Fruit fly (Drosophila melanogaster) whole organism, embryonic: ENCODE data around the gene put.
A peak's percentile ranks its signal among the peaks of the same experiment; 100 is the strongest.

ENCODE experiments used
- Antp ChIP-seq: fragments of 200-800 bp; sonication (Bioruptor generic); optimal IDR thresholded peaks from 3 replicates; lab custom pipeline; 2016; ENCODE audit warnings: missing biosample characterization, missing genetic modification characterization
- Atf6 ChIP-seq: fragments of 200-800 bp; sonication (Bioruptor generic); IDR thresholded peaks from 2 replicates; pipeline ENCODE4 v1.3.6; 2022; ENCODE audit warnings: missing biosample characterization, missing genetic modification characterization
- Bteb2 ChIP-seq: fragments of 200-800 bp; sonication (Bioruptor generic); optimal IDR thresholded peaks from 2 replicates; lab custom pipeline; 2016; ENCODE audit warnings: missing biosample characterization, missing genetic modification characterization
- CG10147 ChIP-seq: fragments of 200-800 bp; sonication (Bioruptor generic); optimal IDR thresholded peaks from 2 replicates; lab custom pipeline; 2019; ENCODE audit warnings: missing biosample characterization, mild to moderate bottlenecking, missing genetic modification characterization, moderate library complexity
- CG10267 ChIP-seq: fragments of 200-800 bp; sonication (Bioruptor generic); optimal IDR thresholded peaks from 2 replicates; lab custom pipeline; 2018; ENCODE audit warnings: missing biosample characterization, mild to moderate bottlenecking, missing genetic modification characterization, moderate library complexity
- CG11723 ChIP-seq: fragments of 200-800 bp; sonication (Bioruptor generic); optimal IDR thresholded peaks from 2 replicates; lab custom pipeline; 2017; ENCODE audit warnings: missing biosample characterization, mild to moderate bottlenecking, missing genetic modification characterization
- CG13123 ChIP-seq: fragments of 200-800 bp; sonication (Bioruptor generic); optimal IDR thresholded peaks from 2 replicates; lab custom pipeline; 2016; ENCODE audit warnings: missing biosample characterization, missing genetic modification characterization
- CG13775 ChIP-seq: fragments of 200-800 bp; sonication (Bioruptor generic); optimal IDR thresholded peaks from 3 replicates; lab custom pipeline; 2017; ENCODE audit warnings: missing biosample characterization, mild to moderate bottlenecking, missing genetic modification characterization
- CG17359 ChIP-seq: fragments of 200-800 bp; sonication (Bioruptor generic); optimal IDR thresholded peaks from 3 replicates; lab custom pipeline; 2018; ENCODE audit warnings: missing biosample characterization, mild to moderate bottlenecking, missing genetic modification characterization, moderate library complexity
- CG17912 ChIP-seq: fragments of 200-800 bp; sonication (Bioruptor generic); optimal IDR thresholded peaks from 2 replicates; lab custom pipeline; 2018; ENCODE audit warnings: missing biosample characterization, mild to moderate bottlenecking, missing genetic modification characterization
- CG2120 ChIP-seq: fragments of 200-800 bp; sonication (Bioruptor generic); optimal IDR thresholded peaks from 3 replicates; lab custom pipeline; 2016; ENCODE audit warnings: missing biosample characterization, missing genetic modification characterization
- CG2129 ChIP-seq: fragments of 200-800 bp; sonication (Bioruptor generic); IDR thresholded peaks from 2 replicates; pipeline ENCODE4 v1.3.6; 2022; ENCODE audit warnings: missing biosample characterization, missing genetic modification characterization; ENCODE audit not compliant: partially characterized antibody
- CG32532 ChIP-seq: fragments of 200-800 bp; sonication (Bioruptor generic); IDR thresholded peaks from 2 replicates; pipeline ENCODE4 v1.3.6; 2022; ENCODE audit warnings: missing biosample characterization, missing genetic modification characterization
- CG6854 ChIP-seq: fragments of 200-800 bp; sonication (Bioruptor generic); optimal IDR thresholded peaks from 3 replicates; lab custom pipeline; 2017; ENCODE audit warnings: missing biosample characterization, mild to moderate bottlenecking, missing genetic modification characterization
- CG7357 ChIP-seq: fragments of 200-800 bp; sonication (Bioruptor generic); IDR thresholded peaks from 3 replicates; pipeline ENCODE4 v1.3.6; 2022; ENCODE audit warnings: missing biosample characterization, missing genetic modification characterization
- CG7556 ChIP-seq: fragments of 200-800 bp; sonication (Bioruptor generic); optimal IDR thresholded peaks from 2 replicates; lab custom pipeline; 2017; ENCODE audit warnings: missing biosample characterization, mild to moderate bottlenecking, missing genetic modification characterization
- CG7745 ChIP-seq: fragments of 200-800 bp; sonication (Bioruptor generic); optimal IDR thresholded peaks from 2 replicates; lab custom pipeline; 2018; ENCODE audit warnings: missing biosample characterization, mild to moderate bottlenecking, missing genetic modification characterization, moderate library complexity
- CG8281 ChIP-seq: fragments of 200-800 bp; sonication (Bioruptor generic); optimal IDR thresholded peaks from 2 replicates; lab custom pipeline; 2018; ENCODE audit warnings: missing biosample characterization, mild to moderate bottlenecking, missing genetic modification characterization, moderate library complexity
- Dref ChIP-seq: fragments of 200-800 bp; sonication (Bioruptor generic); IDR thresholded peaks from 2 replicates; pipeline ENCODE4 v1.3.6; 2022; ENCODE audit warnings: missing biosample characterization, missing genetic modification characterization
- E2f2 ChIP-seq: fragments of 200-800 bp; sonication (Bioruptor generic); IDR thresholded peaks from 2 replicates; pipeline ENCODE4 v1.3.6; 2022; ENCODE audit warnings: missing biosample characterization, missing genetic modification characterization
- Eip74EF ChIP-seq, 2 experiments: fragments of 200-800 bp in 1 of 2; fragments of >200 bp in 1 of 2; sonication (Bioruptor generic) in 1 of 2; optimal IDR thresholded peaks; 2 replicates each; lab custom pipeline; 2017 to 2019; ENCODE audit warnings: missing biosample characterization in 2 of 2, missing genetic modification characterization in 2 of 2, mild to moderate bottlenecking in 1 of 2, moderate library complexity in 1 of 2
- H2.0 ChIP-seq: fragments of 200-800 bp; sonication (Bioruptor generic); IDR thresholded peaks from 2 replicates; pipeline ENCODE4 v1.3.6; 2022; ENCODE audit warnings: missing biosample characterization, missing genetic modification characterization
- HmgZ ChIP-seq: fragments of 200-800 bp; sonication (Bioruptor generic); optimal IDR thresholded peaks from 2 replicates; lab custom pipeline; 2018; ENCODE audit warnings: missing biosample characterization, mild to moderate bottlenecking, missing genetic modification characterization
- Jarid2 ChIP-seq: fragments of 200-800 bp; sonication (Bioruptor generic); optimal IDR thresholded peaks from 3 replicates; lab custom pipeline; 2017; ENCODE audit warnings: mild to moderate bottlenecking, missing biosample characterization, missing genetic modification reagents, missing genetic modification characterization
- Mad ChIP-seq: fragments of 200-800 bp; sonication (Bioruptor generic); optimal IDR thresholded peaks from 2 replicates; lab custom pipeline; 2016; ENCODE audit warnings: missing biosample characterization, missing genetic modification characterization
- Mes4 ChIP-seq: fragments of 200-800 bp; sonication (Bioruptor generic); optimal IDR thresholded peaks from 2 replicates; lab custom pipeline; 2016; ENCODE audit warnings: missing biosample characterization, missing genetic modification characterization
- NC2β ChIP-seq: fragments of 200-800 bp; sonication (Bioruptor generic); optimal IDR thresholded peaks from 2 replicates; lab custom pipeline; 2016; ENCODE audit warnings: missing biosample characterization, missing genetic modification characterization
- Nf-YB ChIP-seq: fragments of 200-800 bp; sonication (Bioruptor generic); optimal IDR thresholded peaks from 3 replicates; lab custom pipeline; 2019; ENCODE audit warnings: missing biosample characterization, mild to moderate bottlenecking, missing genetic modification characterization, moderate library complexity
- Ptx1 ChIP-seq: fragments of 200-800 bp; sonication (Bioruptor generic); IDR thresholded peaks from 2 replicates; pipeline ENCODE4 v1.3.6; 2022; ENCODE audit warnings: missing biosample characterization, missing genetic modification characterization
- bbx ChIP-seq: fragments of 200-800 bp; sonication (Bioruptor generic); IDR thresholded peaks from 2 replicates; pipeline ENCODE4 v1.3.6; 2022; ENCODE audit warnings: missing biosample characterization, missing genetic modification characterization; ENCODE audit not compliant: partially characterized antibody
- chm ChIP-seq: fragments of 200-800 bp; sonication (Bioruptor generic); IDR thresholded peaks from 2 replicates; pipeline ENCODE4 v1.3.6; 2022; ENCODE audit warnings: missing biosample characterization, missing genetic modification characterization
- dimm ChIP-seq: fragments of 200-800 bp; sonication (Bioruptor generic); IDR thresholded peaks from 2 replicates; pipeline ENCODE4 v1.3.6; 2022; ENCODE audit warnings: missing biosample characterization, missing genetic modification characterization
- dysf ChIP-seq: fragments of 200-800 bp; sonication (Bioruptor generic); IDR thresholded peaks from 3 replicates; pipeline ENCODE4 v1.3.6; 2022; ENCODE audit warnings: missing biosample characterization, missing genetic modification characterization
- gt ChIP-seq: fragments of 200-800 bp; sonication (Bioruptor generic); IDR thresholded peaks from 2 replicates; pipeline ENCODE4 v1.3.6; 2022; ENCODE audit warnings: missing biosample characterization, missing genetic modification characterization
- lab ChIP-seq: fragments of 200-800 bp; sonication (Bioruptor generic); optimal IDR thresholded peaks from 3 replicates; lab custom pipeline; 2017; ENCODE audit warnings: missing biosample characterization, missing genetic modification characterization, mild to moderate bottlenecking, moderate library complexity, missing genetic modification reagents
- maf-S ChIP-seq: fragments of 200-800 bp; sonication (Bioruptor generic); optimal IDR thresholded peaks from 2 replicates; lab custom pipeline; 2016; ENCODE audit warnings: missing biosample characterization, missing genetic modification characterization
- mirr ChIP-seq: fragments of 200-800 bp; sonication (Bioruptor generic); optimal IDR thresholded peaks from 3 replicates; lab custom pipeline; 2018; ENCODE audit warnings: missing biosample characterization, mild to moderate bottlenecking, missing genetic modification characterization
- onecut ChIP-seq: fragments of 200-800 bp; sonication (Bioruptor generic); IDR thresholded peaks from 2 replicates; pipeline ENCODE4 v1.3.6; 2022; ENCODE audit warnings: missing biosample characterization, missing genetic modification characterization
- org-1 ChIP-seq: fragments of 200-800 bp; sonication (Bioruptor generic); optimal IDR thresholded peaks from 2 replicates; lab custom pipeline; 2017; ENCODE audit warnings: missing biosample characterization, missing genetic modification characterization
- otp ChIP-seq: fragments of 200-800 bp; sonication (Bioruptor generic); IDR thresholded peaks from 3 replicates; pipeline ENCODE4, ENCODE4 v1.3.6; 2022; ENCODE audit warnings: missing biosample characterization, missing genetic modification characterization
- p53 ChIP-seq: fragments of 200-800 bp; sonication (Bioruptor generic); optimal IDR thresholded peaks from 2 replicates; lab custom pipeline; 2016; ENCODE audit warnings: missing biosample characterization, missing genetic modification characterization
- pho ChIP-seq: fragments of 200-800 bp; sonication (Bioruptor generic); optimal IDR thresholded peaks from 2 replicates; lab custom pipeline; 2016; ENCODE audit warnings: missing biosample characterization, missing genetic modification characterization
- scrt ChIP-seq: fragments of 200-800 bp; sonication (Bioruptor generic); optimal IDR thresholded peaks from 2 replicates; lab custom pipeline; 2018; ENCODE audit warnings: missing biosample characterization, mild to moderate bottlenecking, missing genetic modification characterization, moderate library complexity
- seq ChIP-seq: fragments of 200-800 bp; sonication (Bioruptor generic); IDR thresholded peaks from 2 replicates; pipeline ENCODE4 v1.3.6; 2022; ENCODE audit warnings: missing biosample characterization, missing genetic modification characterization
- sisA ChIP-seq: fragments of 200-800 bp; sonication (Bioruptor generic); IDR thresholded peaks from 2 replicates; pipeline ENCODE4 v1.3.6; 2022; ENCODE audit warnings: missing biosample characterization, missing genetic modification characterization
- trh ChIP-seq: fragments of 200-800 bp; sonication (Bioruptor generic); optimal IDR thresholded peaks from 2 replicates; lab custom pipeline; 2016; ENCODE audit warnings: missing biosample characterization, missing genetic modification characterization
- ttk ChIP-seq: fragments of 200-800 bp; sonication (Bioruptor generic); IDR thresholded peaks from 2 replicates; pipeline ENCODE4 v2.1.2; 2022; ENCODE audit warnings: missing biosample characterization, missing genetic modification characterization
- wek ChIP-seq: fragments of 200-800 bp; sonication (Bioruptor generic); optimal IDR thresholded peaks from 3 replicates; lab custom pipeline; 2018; ENCODE audit warnings: missing biosample characterization, mild to moderate bottlenecking, missing genetic modification characterization, moderate library complexity
- zen2 ChIP-seq: fragments of 200-800 bp; sonication (Bioruptor generic); IDR thresholded peaks from 3 replicates; pipeline ENCODE4 v1.3.6; 2022; ENCODE audit warnings: missing biosample characterization, missing genetic modification characterization; ENCODE audit not compliant: partially characterized antibody

Gene put

dm6 chr3R:14625215-14626156 lies at the start of gene put, which contains the start of gene His4r:
TSS of gene put (minus strand) at chr3R:14625703.
TSS of gene His4r (plus strand) at chr3R:14625755.
- no peak for TF ChIP-seq onecut (GFP tag; lab: Robert Waterston, UW)
- no peak for TF ChIP-seq sisA (GFP tag; lab: Robert Waterston, UW)
- peak; percentile 52 for TF ChIP-seq HmgZ (tag; lab: Kevin White, UChicago)
- TF ChIP-seq CG2120: peak; percentile 38
- no peak for TF ChIP-seq Mes4
- TF ChIP-seq seq: peak; percentile 9; the same call in 1 of the 2 replicates
- TF ChIP-seq otp: no peak
- no peak for TF ChIP-seq Nf-YB (GFP tag; lab: Kevin White, UChicago)
- no peak for TF ChIP-seq mirr (GFP tag; lab: Kevin White, UChicago)
- no peak for TF ChIP-seq lab (GFP tag; lab: Kevin White, UChicago)
- no peak for TF ChIP-seq Atf6 (GFP tag; lab: Robert Waterston, UW)
- TF ChIP-seq CG17359: no peak
- TF ChIP-seq CG11723: no peak
- TF ChIP-seq CG7745 (tag; lab: Kevin White, UChicago): no peak
- TF ChIP-seq p53 (GFP tag; lab: Kevin White, UChicago): no peak
- TF ChIP-seq CG7357 (GFP tag; lab: Robert Waterston, UW): no peak
- no peak for TF ChIP-seq Eip74EF (GFP tag; optimal IDR thresholded peaks at IDR 0.05; lab: Kevin White, UChicago)
- TF ChIP-seq CG32532 (GFP tag; lab: Robert Waterston, UW): peak; percentile 19; the same call in 1 of the 2 replicates
- TF ChIP-seq org-1 (GFP tag; lab: Kevin White, UChicago): no peak
- peak; percentile 62 for TF ChIP-seq bbx (GFP tag; lab: Robert Waterston, UW)
- TF ChIP-seq Ptx1 (GFP tag; lab: Robert Waterston, UW): no peak
- TF ChIP-seq CG10147 (GFP tag; lab: Kevin White, UChicago): no peak
- no peak for TF ChIP-seq pho (GFP tag; lab: Kevin White, UChicago)
- TF ChIP-seq CG10267: peak; percentile 58
- no peak for TF ChIP-seq trh (GFP tag; lab: Kevin White, UChicago)
- no peak for TF ChIP-seq CG6854 (GFP tag; lab: Kevin White, UChicago)
- peak; percentile 57 for TF ChIP-seq Jarid2
- TF ChIP-seq chm (GFP tag; lab: Robert Waterston, UW): no peak
- no peak for TF ChIP-seq CG8281
- no peak for TF ChIP-seq scrt
- TF ChIP-seq dimm (GFP tag; lab: Robert Waterston, UW): no peak
- TF ChIP-seq wek (GFP tag; lab: Kevin White, UChicago): no peak
- no peak for TF ChIP-seq Antp (GFP tag; lab: Kevin White, UChicago)
- no peak for TF ChIP-seq CG2129 (GFP tag; lab: Robert Waterston, UW)
- TF ChIP-seq Mad (GFP tag; lab: Kevin White, UChicago): no peak
- peak; percentile 90 for TF ChIP-seq Dref (GFP tag; lab: Robert Waterston, UW)
- TF ChIP-seq NC2β (GFP tag; lab: Kevin White, UChicago): peak; percentile 56
- no peak for TF ChIP-seq ttk (GFP tag; lab: Robert Waterston, UW)
- peak; percentile 12 for TF ChIP-seq Bteb2
- no peak for TF ChIP-seq CG7556 (GFP tag; lab: Kevin White, UChicago)
- TF ChIP-seq CG17912 (GFP tag; lab: Kevin White, UChicago): peak; percentile 40
- peak; percentile 53 for TF ChIP-seq E2f2 (GFP tag; lab: Robert Waterston, UW)
- no peak for TF ChIP-seq H2.0
- no peak for TF ChIP-seq maf-S (GFP tag; lab: Kevin White, UChicago)
- TF ChIP-seq CG13123 (GFP tag; lab: Kevin White, UChicago): no peak
- TF ChIP-seq zen2 (GFP tag; lab: Robert Waterston, UW): no peak
- TF ChIP-seq dysf: no peak
- no peak for TF ChIP-seq CG13775 (GFP tag; lab: Kevin White, UChicago)
- TF ChIP-seq gt (GFP tag; lab: Robert Waterston, UW): no peak
